Fruit fly (Drosophila melanogaster): ENCODE results near the gene eIF1A.

The eIF1A gene

DNA sequence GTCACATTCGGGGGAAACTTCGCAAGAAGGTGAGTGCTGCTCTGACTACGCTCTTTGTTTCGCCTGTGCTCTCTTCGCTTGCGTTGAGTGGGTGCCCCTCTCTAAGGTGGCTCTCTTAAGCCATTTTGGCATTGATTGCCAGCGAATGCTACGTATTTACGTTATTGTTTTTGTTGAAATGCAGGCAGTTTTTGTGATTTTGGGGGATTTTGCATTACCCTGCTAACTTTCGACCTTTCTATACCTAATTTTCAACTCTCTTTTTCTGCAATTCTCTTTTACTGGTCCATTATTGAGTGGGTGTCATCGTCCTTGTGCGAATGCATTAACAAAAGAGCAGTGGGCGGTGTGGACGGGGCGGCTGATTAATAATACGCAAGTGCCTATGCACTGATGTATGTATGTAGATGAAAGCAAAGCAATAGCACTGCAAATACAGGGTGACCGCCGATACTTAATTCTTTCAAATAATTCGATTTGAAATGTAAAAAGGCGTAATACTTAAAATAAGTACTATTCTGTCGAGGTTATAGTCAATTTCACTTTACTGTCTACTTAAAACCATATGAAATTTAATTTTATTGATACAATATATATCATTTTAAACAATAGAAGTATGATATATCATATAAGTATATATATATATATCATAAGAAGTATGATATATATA, 783 bp downstream of the eIF1A start (continued):
- peak; percentile 25; the same call in 1 of the 2 replicates for TF ChIP-seq CG32532 (GFP tag; IDR thresholded peaks at IDR 0.05)
- no peak for TF ChIP-seq trem (tag; optimal IDR thresholded peaks at IDR 0.05)
- no peak for TF ChIP-seq CG2875 (GFP tag; optimal IDR thresholded peaks at IDR 0.05)
- TF ChIP-seq CG3847 (GFP tag; IDR thresholded peaks at IDR 0.05), result no peak
- TF ChIP-seq Drgx (GFP tag; IDR thresholded peaks at IDR 0.05), result peak; percentile 13; the same call in 1 of the 2 replicates
- TF ChIP-seq tgo (GFP tag; IDR thresholded peaks at IDR 0.05), result no peak

- peak; percentile 68 for TF ChIP-seq CG10274 (GFP tag; optimal IDR thresholded peaks at IDR 0.05)
- peak in 1 of 2 experiments; percentile 87 for TF ChIP-seq Pdp1 (GFP tag; optimal IDR thresholded peaks at IDR 0.05)
- TF ChIP-seq kni (GFP tag; optimal IDR thresholded peaks at IDR 0.05), result no peak
- 0 out of 4 replicates have a peak, but pooled peaks have one; percentile 9 for TF ChIP-seq chinmo (GFP tag; IDR thresholded peaks at IDR 0.05; ENCODE audit: partially characterized antibody)
These were observed 2.2 kb downstream of the eIF1A start for dm6 chr3R:18276688-18277087.

dm6 chr3R:18277406-18277805, 2.9 kb downstream of the eIF1A start:
- TF ChIP-seq CG16813 (GFP tag; IDR thresholded peaks at IDR 0.05; ENCODE audit: partially characterized antibody) (no peak), amos (GFP tag; IDR thresholded peaks at IDR 0.05; ENCODE audit: partially characterized antibody) (no peak), CG42726 (GFP tag; IDR thresholded peaks at IDR 0.05; ENCODE audit: partially characterized antibody) (no peak), Hmr (GFP tag; optimal IDR thresholded peaks at IDR 0.05) (no peak), Drgx (GFP tag; IDR thresholded peaks at IDR 0.05) (no peak), bsh (GFP tag; optimal IDR thresholded peaks at IDR 0.05) (no peak), fd96Cb (tag; optimal IDR thresholded peaks at IDR 0.05) (no peak), prd (optimal IDR thresholded peaks at IDR 0.05) (no peak), prd (GFP tag; IDR thresholded peaks at IDR 0.05) (no peak), nerfin-2 (GFP tag; IDR thresholded peaks at IDR 0.05; ENCODE audit: partially characterized antibody) (no peak), sug (tag; optimal IDR thresholded peaks at IDR 0.05) (peak; percentile 50), mirr (GFP tag; optimal IDR thresholded peaks at IDR 0.05) (peak; percentile 9), Med (GFP tag) (peak; percentile 54), zf30C (GFP tag; optimal IDR thresholded peaks at IDR 0.05) (no peak), CG6654 (GFP tag; optimal IDR thresholded peaks at IDR 0.05) (no peak), exex (tag; optimal IDR thresholded peaks at IDR 0.05) (peak; percentile 13), dmrt11E (tag; optimal IDR thresholded peaks at IDR 0.05) (no peak), Dip3 (GFP tag; optimal IDR thresholded peaks at IDR 0.05) (no peak), CG17802 (tag; optimal IDR thresholded peaks at IDR 0.05) (no peak), vfl (GFP tag; optimal IDR thresholded peaks at IDR 0.05) (no peak), CG17568 (GFP tag; optimal IDR thresholded peaks at IDR 0.05) (no peak), CG13296 (GFP tag; optimal IDR thresholded peaks at IDR 0.05) (no peak), chm (GFP tag; IDR thresholded peaks at IDR 0.05) (no peak)

DNA sequence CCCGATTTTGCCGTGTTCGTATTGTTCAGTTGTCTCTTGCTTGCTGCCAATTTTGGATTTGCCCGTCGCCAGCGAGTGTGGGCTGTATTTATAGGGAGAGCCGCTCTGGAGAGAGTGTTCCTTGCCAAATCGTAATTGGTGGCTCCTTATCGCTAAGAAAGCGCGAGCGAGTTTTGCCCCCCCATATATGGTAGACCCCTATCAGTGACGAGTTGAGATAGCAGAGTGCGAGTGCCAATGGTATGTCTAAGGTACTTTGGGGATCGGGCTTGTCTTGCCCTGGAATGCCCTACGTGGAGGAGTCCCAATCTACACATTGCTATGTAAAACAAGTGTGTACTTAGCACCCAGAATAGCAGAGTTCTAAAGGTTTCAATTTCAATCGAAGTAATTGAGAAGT, 5.0 kb downstream of the eIF1A start, which contains the start of gene CG7142:
TSS of gene CG7142 (minus strand) at position 29 of the 400 bp plus-strand sequence.
- TF ChIP-seq Dref (GFP tag; IDR thresholded peaks at IDR 0.05) (no peak), grn (GFP tag; optimal IDR thresholded peaks at IDR 0.05) (peak; percentile 14), BEAF-32 (GFP tag; optimal IDR thresholded peaks at IDR 0.05) (no peak), cad (GFP tag; optimal IDR thresholded peaks at IDR 0.05) (no peak), CG11456 (GFP tag; IDR thresholded peaks at IDR 0.05) (no peak), dimm (GFP tag; IDR thresholded peaks at IDR 0.05) (no peak), mirr (GFP tag; optimal IDR thresholded peaks at IDR 0.05) (peak; percentile 31), GATAe (GFP tag; conservative IDR thresholded peaks at IDR 0.05) (0 out of 2 replicates have a peak, but pooled peaks have one; percentile 35), CG30403 (GFP tag; optimal IDR thresholded peaks at IDR 0.05) (no peak), Med (GFP tag) (peak; percentile 63), CG12155 (GFP tag; optimal IDR thresholded peaks at IDR 0.05) (peak; percentile 7), abd-A (tag; optimal IDR thresholded peaks at IDR 0.05) (no peak), fd102C (GFP tag; optimal IDR thresholded peaks at IDR 0.05) (no peak), Ets97D (GFP tag; optimal IDR thresholded peaks at IDR 0.05) (no peak), CG2678 (tag; optimal IDR thresholded peaks at IDR 0.05) (no peak), Rfx (GFP tag; IDR thresholded peaks at IDR 0.05) (0 out of 2 replicates have a peak, but pooled peaks have one; percentile 25)
